Worm (Caenorhabditis elegans) whole organism, L1 larva: ENCODE results near the gene T03F6.4.
A peak's percentile ranks its signal among the peaks of the same experiment; 100 is the strongest.

Experiments
- C04F5.9 ChIP-seq: sonication (generic microtip); optimal IDR thresholded peaks from 2 replicates; lab custom pipeline; 2016; ENCODE audit warnings: missing genetic modification characterization, missing compliant biosample characterization
- C34B4.2 ChIP-seq: sonication (generic microtip); optimal IDR thresholded peaks from 2 replicates; lab custom pipeline; 2017; ENCODE audit warnings: mild to moderate bottlenecking, missing genetic modification characterization, missing compliant biosample characterization
- F16B12.6 ChIP-seq: fragments of 150-350 bp; optimal IDR thresholded peaks from 2 replicates; lab custom pipeline; 2014; ENCODE audit warnings: missing biosample characterization, missing genetic modification characterization
- aly-2 ChIP-seq: fragments of 150-350 bp; optimal IDR thresholded peaks from 2 replicates; lab custom pipeline; 2014; ENCODE audit warnings: missing biosample characterization, missing genetic modification characterization
- ama-1 ChIP-seq: fragments of 150-350 bp; optimal IDR thresholded peaks from 2 replicates; lab custom pipeline; 2014
- ceh-8 ChIP-seq: fragments of 200-800 bp; sonication (Bioruptor generic); optimal IDR thresholded peaks from 2 replicates; lab custom pipeline; 2018; ENCODE audit warnings: mild to moderate bottlenecking, missing genetic modification characterization, moderate library complexity, missing compliant biosample characterization
- ceh-88 ChIP-seq: fragments of 200-800 bp; sonication (Bioruptor generic); IDR thresholded peaks from 2 replicates; pipeline ENCODE4 v1.3.6; 2022; ENCODE audit warnings: missing genetic modification characterization, missing compliant biosample characterization
- ces-1 ChIP-seq: fragments of 150-350 bp; optimal IDR thresholded peaks from 2 replicates; lab custom pipeline; 2014; ENCODE audit warnings: missing biosample characterization, missing genetic modification reagents, missing genetic modification characterization
- efl-1 ChIP-seq, 4 experiments: fragments of 150-350 bp; optimal IDR thresholded peaks in 3 of 4; peaks in 1 of 4; 1 replicate in 1 of 4; 2 replicates in 3 of 4; lab custom pipeline; 2014; ENCODE audit warnings: missing biosample characterization in 2 of 4, missing genetic modification characterization in 2 of 4, missing genetic modification reagents in 2 of 4
- egl-13 ChIP-seq: sonication (generic microtip); optimal IDR thresholded peaks from 2 replicates; lab custom pipeline; 2016; ENCODE audit warnings: missing genotype, missing genetic modification reagents, missing genetic modification characterization, missing compliant biosample characterization
- elt-2 ChIP-seq: sonication (generic microtip); optimal IDR thresholded peaks from 2 replicates; lab custom pipeline; 2016; ENCODE audit warnings: missing genetic modification characterization, mild to moderate bottlenecking, inconsistent platforms, missing compliant biosample characterization, missing genetic modification reagents
- elt-3 ChIP-seq, 6 experiments: fragments of 150-350 bp in 1 of 6; sonication (generic microtip); optimal IDR thresholded peaks; 2 replicates each; lab custom pipeline; 2017 to 2018; ENCODE audit warnings: missing biosample characterization in 6 of 6, missing genetic modification characterization in 6 of 6, inconsistent platforms in 1 of 6
- ets-5 ChIP-seq: fragments of 200-800 bp; sonication (Bioruptor generic); IDR thresholded peaks from 2 replicates; pipeline ENCODE4 v1.3.6; 2022; ENCODE audit warnings: missing genetic modification characterization, missing compliant biosample characterization
- fkh-10 ChIP-seq: sonication (generic microtip); optimal IDR thresholded peaks from 2 replicates; lab custom pipeline; 2017; ENCODE audit warnings: missing biosample characterization, missing genetic modification reagents, missing genetic modification characterization
- fkh-4 ChIP-seq: sonication (generic microtip); optimal IDR thresholded peaks from 2 replicates; lab custom pipeline; 2016; ENCODE audit warnings: missing compliant biosample characterization, missing genetic modification characterization, borderline replicate concordance
- fkh-8 ChIP-seq: sonication (generic microtip); optimal IDR thresholded peaks from 2 replicates; lab custom pipeline; 2016; ENCODE audit warnings: mild to moderate bottlenecking, missing genetic modification characterization, missing compliant biosample characterization
- grh-1 ChIP-seq: fragments of 200-800 bp; sonication (Bioruptor generic); IDR thresholded peaks from 2 replicates; pipeline ENCODE4 v1.3.6; 2022; ENCODE audit warnings: missing genetic modification reagents, missing genetic modification characterization, missing compliant biosample characterization
- hlh-4 ChIP-seq: sonication (generic microtip); optimal IDR thresholded peaks from 2 replicates; lab custom pipeline; 2016; ENCODE audit warnings: mild to moderate bottlenecking, missing genetic modification characterization, missing compliant biosample characterization
- lin-14 ChIP-seq: fragments of 200-800 bp; sonication (Bioruptor generic); optimal IDR thresholded peaks from 2 replicates; lab custom pipeline; 2018; ENCODE audit warnings: mild to moderate bottlenecking, missing genetic modification characterization, moderate library complexity, missing compliant biosample characterization
- lin-35 ChIP-seq, 2 experiments: fragments of 150-350 bp; optimal IDR thresholded peaks; 2 replicates each; lab custom pipeline; 2014; ENCODE audit warnings: missing biosample characterization in 2 of 2, missing genetic modification characterization in 2 of 2, missing genetic modification reagents in 2 of 2
- lir-3 ChIP-seq: sonication (generic microtip); optimal IDR thresholded peaks from 2 replicates; lab custom pipeline; 2016; ENCODE audit warnings: mild to moderate bottlenecking, missing genetic modification characterization, moderate library complexity, missing compliant biosample characterization; ENCODE audit not compliant: poor library complexity
- lsy-2 ChIP-seq, 2 experiments: fragments of 150-350 bp; optimal IDR thresholded peaks; 2 replicates each; lab custom pipeline; 2014; ENCODE audit warnings: missing biosample characterization in 2 of 2, missing genetic modification characterization in 2 of 2
- mep-1 ChIP-seq: fragments of 150-350 bp; optimal IDR thresholded peaks from 2 replicates; lab custom pipeline; 2014; ENCODE audit warnings: missing biosample characterization, missing genetic modification characterization
- nhr-11 ChIP-seq: fragments of 150-350 bp; optimal IDR thresholded peaks from 2 replicates; lab custom pipeline; 2014; ENCODE audit warnings: missing biosample characterization, missing genetic modification characterization
- nhr-12 ChIP-seq: sonication (generic microtip); optimal IDR thresholded peaks from 2 replicates; lab custom pipeline; 2017; ENCODE audit warnings: missing biosample characterization, missing genetic modification characterization
- nhr-28 ChIP-seq: fragments of 150-350 bp; optimal IDR thresholded peaks from 2 replicates; lab custom pipeline; 2014; ENCODE audit warnings: missing biosample characterization, missing genetic modification characterization
- nhr-47 ChIP-seq: sonication (generic microtip); optimal IDR thresholded peaks from 2 replicates; lab custom pipeline; 2016; ENCODE audit warnings: mild to moderate bottlenecking, missing genetic modification characterization, moderate library complexity, missing compliant biosample characterization
- nhr-71 ChIP-seq: sonication (generic microtip); optimal IDR thresholded peaks from 2 replicates; lab custom pipeline; 2016; ENCODE audit warnings: mild to moderate bottlenecking, missing genetic modification characterization, moderate library complexity, missing compliant biosample characterization
- nhr-77 ChIP-seq: fragments of 150-350 bp; optimal IDR thresholded peaks from 2 replicates; lab custom pipeline; 2014; ENCODE audit warnings: missing biosample characterization, missing genetic modification characterization
- nhr-84 ChIP-seq: sonication (generic microtip); optimal IDR thresholded peaks from 2 replicates; lab custom pipeline; 2017; ENCODE audit warnings: missing biosample characterization, missing genetic modification characterization
- pag-3 ChIP-seq: sonication (generic microtip); optimal IDR thresholded peaks from 2 replicates; lab custom pipeline; 2017; ENCODE audit warnings: missing genetic modification characterization, mild to moderate bottlenecking, missing compliant biosample characterization, antibody characterized with exemption, borderline replicate concordance; ENCODE audit not compliant: insufficient read depth
- pax-3 ChIP-seq: fragments of 200-800 bp; sonication (Bioruptor generic); optimal IDR thresholded peaks from 2 replicates; lab custom pipeline; 2018; ENCODE audit warnings: mild to moderate bottlenecking, missing genetic modification characterization, moderate library complexity, missing compliant biosample characterization
- rnt-1 ChIP-seq: sonication (generic microtip); optimal IDR thresholded peaks from 2 replicates; lab custom pipeline; 2016; ENCODE audit warnings: mild to moderate bottlenecking, missing genetic modification characterization, moderate library complexity, missing compliant biosample characterization
- skn-1 ChIP-seq: fragments of 150-350 bp; optimal IDR thresholded peaks from 2 replicates; lab custom pipeline; 2014; ENCODE audit warnings: missing biosample characterization, missing genetic modification characterization
- snpc-4 ChIP-seq: fragments of 150-350 bp; optimal IDR thresholded peaks from 2 replicates; lab custom pipeline; 2014; ENCODE audit warnings: missing biosample characterization, missing genetic modification characterization
- sptf-1 ChIP-seq: fragments of 150-350 bp; optimal IDR thresholded peaks from 2 replicates; lab custom pipeline; 2014; ENCODE audit warnings: missing biosample characterization, missing genetic modification characterization
- swsn-7 ChIP-seq: sonication (generic microtip); optimal IDR thresholded peaks from 2 replicates; lab custom pipeline; 2016; ENCODE audit warnings: missing genetic modification characterization, missing compliant biosample characterization
- tbx-2 ChIP-seq: sonication (generic microtip); optimal IDR thresholded peaks from 2 replicates; lab custom pipeline; 2016; ENCODE audit warnings: missing genetic modification characterization, missing compliant biosample characterization
- tlp-1 ChIP-seq: fragments of 150-350 bp; optimal IDR thresholded peaks from 2 replicates; lab custom pipeline; 2014; ENCODE audit warnings: missing biosample characterization, missing genetic modification characterization
- unc-130 ChIP-seq: fragments of 150-350 bp; optimal IDR thresholded peaks from 2 replicates; lab custom pipeline; 2017; ENCODE audit warnings: missing biosample characterization, missing genetic modification characterization, inconsistent platforms
- unc-30 ChIP-seq: sonication (generic microtip); optimal IDR thresholded peaks from 2 replicates; lab custom pipeline; 2017; ENCODE audit warnings: missing biosample characterization, missing genetic modification characterization
- unc-62 ChIP-seq: fragments of 150-350 bp; optimal IDR thresholded peaks from 2 replicates; lab custom pipeline; 2014; ENCODE audit warnings: missing biosample characterization, missing genetic modification reagents, missing genetic modification characterization
- unc-86 ChIP-seq: sonication (generic microtip); optimal IDR thresholded peaks from 2 replicates; lab custom pipeline; 2016; ENCODE audit warnings: missing genetic modification characterization, missing compliant biosample characterization
- unc-98 ChIP-seq: fragments of 200-800 bp; sonication (Bioruptor generic); IDR thresholded peaks from 2 replicates; pipeline ENCODE4 v1.3.6; 2022; ENCODE audit warnings: missing genetic modification characterization, missing compliant biosample characterization
- zag-1 ChIP-seq: fragments of 150-350 bp; optimal IDR thresholded peaks from 2 replicates; lab custom pipeline; 2014; ENCODE audit warnings: missing biosample characterization, missing genetic modification characterization
- zip-4 ChIP-seq: fragments of 200-800 bp; sonication (Bioruptor generic); optimal IDR thresholded peaks from 2 replicates; lab custom pipeline; 2018; ENCODE audit warnings: mild to moderate bottlenecking, missing genetic modification characterization, moderate library complexity, missing compliant biosample characterization

The T03F6.4 gene

ce11 chrIII:13409498-13409897, 23.5 kb downstream of the T03F6.4 start, which contains the start of gene myo-6:
myo-6 (plus strand) TSS chrIII:13409798.
- no peak for TF ChIP-seq aly-2
- no peak for TF ChIP-seq lsy-2 (tag; optimal IDR thresholded peaks at IDR 0.05; lab: Kevin White, UChicago)
- no peak for TF ChIP-seq pag-3 (tag; lab: Kevin White, UChicago)
- TF ChIP-seq unc-130 (tag; lab: Kevin White, UChicago), result no peak
- TF ChIP-seq rnt-1, result peak; percentile 37
- TF ChIP-seq unc-30 (tag; lab: Kevin White, UChicago), result no peak
- no peak for TF ChIP-seq nhr-71 (tag; lab: Kevin White, UChicago)
- TF ChIP-seq nhr-47 (tag; lab: Kevin White, UChicago), result no peak
- no peak for TF ChIP-seq swsn-7 (tag; lab: Kevin White, UChicago)
- TF ChIP-seq ama-1 (lab: Kevin White, UChicago), result no peak
- TF ChIP-seq zip-4 (GFP tag; lab: Kevin White, UChicago), result no peak
- TF ChIP-seq ceh-8 (GFP tag; lab: Kevin White, UChicago), result no peak
- TF ChIP-seq nhr-77 (tag; lab: Kevin White, UChicago), result peak; percentile 4
- TF ChIP-seq ets-5 (GFP tag; lab: Robert Waterston, UW), result no peak
- no peak for TF ChIP-seq lir-3 (tag; lab: Kevin White, UChicago)
- no peak for TF ChIP-seq F16B12.6 (tag; lab: Kevin White, UChicago)
- no peak for TF ChIP-seq unc-86 (tag; lab: Kevin White, UChicago)
- TF ChIP-seq efl-1 (optimal IDR thresholded peaks at IDR 0.05; lab: Kevin White, UChicago), result no peak
- peak in 1 of 2 experiments; percentile 86 for TF ChIP-seq efl-1 (GFP tag; optimal IDR thresholded peaks at IDR 0.05 in 1 of 2; lab: Kevin White, UChicago)
- no peak for TF ChIP-seq fkh-10 (GFP tag; lab: Kevin White, UChicago)
- no peak for TF ChIP-seq C04F5.9 (tag; lab: Kevin White, UChicago)
- no peak for TF ChIP-seq ces-1 (GFP tag; lab: Kevin White, UChicago)
- TF ChIP-seq pax-3 (tag; lab: Kevin White, UChicago), result no peak
- TF ChIP-seq mep-1 (tag; lab: Kevin White, UChicago), result no peak
- TF ChIP-seq lin-14 (GFP tag; lab: Kevin White, UChicago), result no peak
- TF ChIP-seq tlp-1, result no peak
- TF ChIP-seq zag-1 (tag; lab: Kevin White, UChicago), result no peak

- TF ChIP-seq nhr-77 (tag; lab: Kevin White, UChicago), result no peak
- peak in 1 of 2 experiments; percentile 10 for TF ChIP-seq lin-35 (GFP tag; optimal IDR thresholded peaks at IDR 0.05; lab: Kevin White, UChicago)
These were observed 25.3 kb downstream of the T03F6.4 start for ce11 chrIII:13411202-13411601.

ce11 chrIII:13418975-13419374, 33.0 kb downstream of the T03F6.4 start:
- TF ChIP-seq pax-3 (tag; lab: Kevin White, UChicago), result no peak

ce11 chrIII:13423414-13423813, 37.5 kb downstream of the T03F6.4 start, which contains the start of gene exo-1:
exo-1 (plus strand) TSS chrIII:13423514.
- TF ChIP-seq egl-13 (tag; lab: Kevin White, UChicago), result no peak
- no peak for TF ChIP-seq fkh-4
- TF ChIP-seq snpc-4 (tag; lab: Kevin White, UChicago), result no peak
- peak; percentile 49 for TF ChIP-seq nhr-47 (tag; lab: Kevin White, UChicago)
- TF ChIP-seq elt-3 (tag; optimal IDR thresholded peaks at IDR 0.05; lab: Kevin White, UChicago), result peak in 3 of 6 experiments; percentile 40 to 89 (median 45)
- TF ChIP-seq unc-30 (tag; lab: Kevin White, UChicago), result no peak
- TF ChIP-seq nhr-84, result no peak
- no peak for TF ChIP-seq sptf-1 (tag; lab: Kevin White, UChicago)
- TF ChIP-seq F16B12.6 (tag; lab: Kevin White, UChicago), result peak; percentile 65
- no peak for TF ChIP-seq hlh-4 (tag; lab: Kevin White, UChicago)
- no peak for TF ChIP-seq unc-62 (GFP tag; lab: Kevin White, UChicago)
- no peak for TF ChIP-seq grh-1 (GFP tag; lab: Robert Waterston, UW)
- no peak for TF ChIP-seq C34B4.2 (tag; lab: Kevin White, UChicago)
- peak; percentile 61 for TF ChIP-seq nhr-71 (tag; lab: Kevin White, UChicago)
- TF ChIP-seq nhr-12 (tag; lab: Kevin White, UChicago), result no peak
- peak; percentile 50 for TF ChIP-seq lir-3 (tag; lab: Kevin White, UChicago)
- peak; percentile 7 for TF ChIP-seq fkh-8 (tag; lab: Kevin White, UChicago)
- TF ChIP-seq swsn-7 (tag; lab: Kevin White, UChicago), result no peak
- no peak for TF ChIP-seq elt-2 (tag; lab: Kevin White, UChicago)
- peak; percentile 56 for TF ChIP-seq skn-1 (tag; lab: Kevin White, UChicago)
- TF ChIP-seq ceh-88 (GFP tag; lab: Robert Waterston, UW), result no peak
- peak; percentile 65 for TF ChIP-seq nhr-77 (tag; lab: Kevin White, UChicago)
- no peak for TF ChIP-seq nhr-28 (tag; lab: Kevin White, UChicago)
- peak; percentile 2 for TF ChIP-seq tbx-2
- peak; percentile 40 to 89 for TF ChIP-seq lsy-2 (tag; optimal IDR thresholded peaks at IDR 0.05; lab: Kevin White, UChicago)
- TF ChIP-seq unc-98 (GFP tag; lab: Robert Waterston, UW), result no peak
- TF ChIP-seq nhr-11 (tag; lab: Kevin White, UChicago), result no peak
